Fruit fly (Drosophila melanogaster) whole organism: Measurements from ENCODE around the gene lds.

Experiments
- CG8478 ChIP-seq: fragments of >200 bp; optimal IDR thresholded peaks from 2 replicates; lab custom pipeline; 2018; ENCODE audit warnings: inconsistent platforms
- EcR ChIP-seq, 2 experiments: fragments of >200 bp; optimal IDR thresholded peaks; 2 replicates each; lab custom pipeline; 2017; ENCODE audit warnings: missing biosample characterization in 2 of 2, missing genetic modification characterization in 2 of 2, missing genetic modification reagents in 2 of 2
- pan ChIP-seq: fragments of >200 bp; optimal IDR thresholded peaks from 2 replicates; lab custom pipeline; 2017
- psq ChIP-seq: fragments of >200 bp; optimal IDR thresholded peaks from 2 replicates; lab custom pipeline; 2017
- usp ChIP-seq: fragments of >200 bp; optimal IDR thresholded peaks from 2 replicates; lab custom pipeline; 2017; ENCODE audit warnings: missing biosample characterization, missing genetic modification characterization, mixed read lengths

DNA sequence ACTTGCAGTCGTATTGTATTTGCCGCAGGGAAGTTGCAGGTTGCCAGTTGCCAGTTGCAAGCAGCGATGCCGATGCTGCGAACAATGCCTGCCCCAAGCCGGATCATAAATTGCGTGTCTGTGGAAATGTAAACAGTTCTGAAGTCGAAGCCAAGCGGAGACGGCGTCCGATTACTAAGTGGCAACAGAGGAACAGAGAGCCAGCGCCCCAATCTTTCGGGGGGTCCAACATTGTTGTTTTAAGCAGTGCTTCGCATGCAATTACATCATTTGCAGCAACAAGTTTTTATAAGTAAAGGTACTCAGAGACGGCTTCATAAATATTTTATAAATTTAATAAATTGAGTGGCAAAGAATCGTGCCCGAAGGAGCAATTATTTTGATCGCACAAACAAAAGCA, 34.2 kb downstream of the lds start:
- TF ChIP-seq CG8478 (no peak), psq (no peak), EcR (GFP tag; optimal IDR thresholded peaks at IDR 0.05; lab: Kevin White, UChicago) (no peak), pan (lab: Kevin White, UChicago) (no peak), usp (GFP tag; lab: Kevin White, UChicago) (no peak)
